Fruit fly (Drosophila melanogaster): ENCODE measurements around the gene pst.

pst gene

dm6 chr3L:7367798-7368678 is 8.0 kb upstream of the pst start (continued):
- TF ChIP-seq NFAT (GFP tag; IDR thresholded peaks at IDR 0.05) (no peak), Nf-YB (GFP tag; optimal IDR thresholded peaks at IDR 0.05) (no peak), wor (GFP tag; IDR thresholded peaks at IDR 0.05) (no peak), nom (GFP tag; optimal IDR thresholded peaks at IDR 0.05) (peak; percentile 18), CG6854 (GFP tag; optimal IDR thresholded peaks at IDR 0.05) (no peak), CG11560 (tag; IDR thresholded peaks at IDR 0.05) (no peak), CG13296 (GFP tag; optimal IDR thresholded peaks at IDR 0.05) (no peak), btn (GFP tag; optimal IDR thresholded peaks at IDR 0.05) (no peak), Six4 (GFP tag; optimal IDR thresholded peaks at IDR 0.05) (peak; percentile 1), usp (GFP tag; optimal IDR thresholded peaks at IDR 0.05) (no peak), Taf1 (GFP tag; IDR thresholded peaks at IDR 0.05) (no peak), CG8478 (optimal IDR thresholded peaks at IDR 0.05) (no peak), luna (GFP tag; optimal IDR thresholded peaks at IDR 0.05) (no peak), al (GFP tag; IDR thresholded peaks at IDR 0.05) (no peak; the same call in 1 of the 2 replicates), ttk (GFP tag; IDR thresholded peaks at IDR 0.05) (no peak; the same call in 1 of the 2 replicates), CG6765 (GFP tag; optimal IDR thresholded peaks at IDR 0.05) (no peak), hbn (GFP tag; IDR thresholded peaks at IDR 0.05; ENCODE audit: partially characterized antibody) (no peak), HLHmδ (GFP tag; optimal IDR thresholded peaks at IDR 0.05) (peak; percentile 7), kay (GFP tag; optimal IDR thresholded peaks at IDR 0.05) (peak; percentile 89), CG1602 (GFP tag; optimal IDR thresholded peaks at IDR 0.05) (no peak), Eip74EF (GFP tag; optimal IDR thresholded peaks at IDR 0.05) (no peak), ac (GFP tag; optimal IDR thresholded peaks at IDR 0.05) (no peak), ems (GFP tag; optimal IDR thresholded peaks at IDR 0.05) (peak; percentile 31), run (tag; optimal IDR thresholded peaks at IDR 0.05) (no peak), knrl (GFP tag; IDR thresholded peaks at IDR 0.05; ENCODE audit: partially characterized antibody) (no peak), Dp (GFP tag; optimal IDR thresholded peaks at IDR 0.05) (no peak), ham (GFP tag; IDR thresholded peaks at IDR 0.05) (no peak), ATbp (GFP tag; optimal IDR thresholded peaks at IDR 0.05) (no peak), CG14014 (GFP tag; IDR thresholded peaks at IDR 0.05) (peak; percentile 24; the same call in 1 of the 2 replicates), salm (tag; optimal IDR thresholded peaks at IDR 0.05) (no peak), dm (GFP tag; optimal IDR thresholded peaks at IDR 0.05) (no peak), Xrp1 (GFP tag; IDR thresholded peaks at IDR 0.05) (peak; percentile 47; the same call in 1 of the 2 replicates), sens (GFP tag) (peak; percentile 67), CG1603 (tag; optimal IDR thresholded peaks at IDR 0.05) (peak; percentile 12), CG17829 (tag; optimal IDR thresholded peaks at IDR 0.05) (peak; percentile 20), pum (GFP tag; optimal IDR thresholded peaks at IDR 0.05) (no peak), sd (tag; optimal IDR thresholded peaks at IDR 0.05) (peak; percentile 86), Nf-YA (GFP tag; IDR thresholded peaks at IDR 0.05) (no peak), CG1647 (GFP tag; optimal IDR thresholded peaks at IDR 0.05) (peak; percentile 21), ato (GFP tag; IDR thresholded peaks at IDR 0.05; ENCODE audit: partially characterized antibody) (0 out of 2 replicates have a peak, but pooled peaks have one; percentile 32), CG16863 (GFP tag; optimal IDR thresholded peaks at IDR 0.05) (no peak), Ravus (GFP tag; IDR thresholded peaks at IDR 0.05) (no peak), CG4328 (GFP tag; optimal IDR thresholded peaks at IDR 0.05) (no peak), abd-A (tag; optimal IDR thresholded peaks at IDR 0.05) (peak; percentile 72), CG10462 (GFP tag; optimal IDR thresholded peaks at IDR 0.05) (no peak), Blimp-1 (GFP tag; optimal IDR thresholded peaks at IDR 0.05) (peak; percentile 16), so (GFP tag; IDR thresholded peaks at IDR 0.05) (peak; percentile 61; the same call in 1 of the 3 replicates), yki (optimal IDR thresholded peaks at IDR 0.05) (no peak), schlank (tag; optimal IDR thresholded peaks at IDR 0.05) (no peak), CG10979 (tag; optimal IDR thresholded peaks at IDR 0.05) (peak; percentile 24)

Data from whole organism, embryonic.